Fruit fly (Drosophila melanogaster) whole organism, wandering third instar larva: ENCODE data around the gene CG11247.

Experiments used
- Abd-B ChIP-seq: fragments of >200 bp; optimal IDR thresholded peaks from 2 replicates; lab custom pipeline; 2017; ENCODE audit warnings: missing biosample characterization, missing genetic modification characterization
- CG32264 ChIP-seq: fragments of 200-800 bp; sonication (Bioruptor generic); optimal IDR thresholded peaks from 2 replicates; lab custom pipeline; 2016; ENCODE audit warnings: missing biosample characterization, missing genetic modification characterization
- Dfd ChIP-seq: fragments of >200 bp; optimal IDR thresholded peaks from 2 replicates; lab custom pipeline; 2017; ENCODE audit warnings: missing biosample characterization, missing genetic modification characterization
- GATAd ChIP-seq: sonication (Bioruptor generic); optimal IDR thresholded peaks from 2 replicates; lab custom pipeline; 2016; ENCODE audit warnings: missing biosample characterization, missing genetic modification characterization
- HLH106 ChIP-seq: fragments of 200-800 bp; optimal IDR thresholded peaks from 3 replicates; lab custom pipeline; 2019; ENCODE audit warnings: missing biosample characterization, mild to moderate bottlenecking, missing genetic modification characterization, moderate library complexity
- Jra ChIP-seq: sonication (Bioruptor generic); optimal IDR thresholded peaks from 2 replicates; lab custom pipeline; 2016; ENCODE audit warnings: missing biosample characterization, missing genetic modification characterization
- Myc ChIP-seq: fragments of >200 bp; optimal IDR thresholded peaks from 2 replicates; lab custom pipeline; 2017
- N ChIP-seq: fragments of >200 bp; optimal IDR thresholded peaks from 2 replicates; lab custom pipeline; 2018; ENCODE audit warnings: missing biosample characterization, missing external identifiers, missing genetic modification characterization
- Sp1 ChIP-seq: fragments of 200-800 bp; sonication (Bioruptor generic); optimal IDR thresholded peaks from 3 replicates; lab custom pipeline; 2019; ENCODE audit warnings: missing biosample characterization, mild to moderate bottlenecking, missing genetic modification characterization, moderate library complexity
- br ChIP-seq: fragments of 200-800 bp; sonication (Bioruptor generic); optimal IDR thresholded peaks from 2 replicates; lab custom pipeline; 2016; ENCODE audit warnings: missing biosample characterization, missing genetic modification characterization
- brk ChIP-seq: fragments of 200-800 bp; sonication (Bioruptor generic); optimal IDR thresholded peaks from 2 replicates; lab custom pipeline; 2016; ENCODE audit warnings: missing biosample characterization, mild to moderate bottlenecking, missing genetic modification characterization
- dmrt93B ChIP-seq: fragments of 200-800 bp; sonication (Bioruptor generic); optimal IDR thresholded peaks from 2 replicates; lab custom pipeline; 2018; ENCODE audit warnings: missing biosample characterization, mild to moderate bottlenecking, missing genetic modification characterization
- ey ChIP-seq: fragments of 200-800 bp; sonication (Bioruptor generic); optimal IDR thresholded peaks from 2 replicates; lab custom pipeline; 2016; ENCODE audit warnings: missing biosample characterization, missing genetic modification characterization
- foxo ChIP-seq, 2 experiments: fragments of 200-800 bp; sonication (Bioruptor generic); optimal IDR thresholded peaks; 2 replicates in 1 of 2; 3 replicates in 1 of 2; lab custom pipeline; 2016 to 2017; ENCODE audit warnings: missing biosample characterization in 2 of 2, missing genetic modification characterization in 2 of 2
- fru ChIP-seq: fragments of 200-800 bp; sonication (Bioruptor generic); optimal IDR thresholded peaks from 3 replicates; lab custom pipeline; 2016; ENCODE audit warnings: missing biosample characterization, mild to moderate bottlenecking, missing genetic modification characterization
- h ChIP-seq: fragments of 200-800 bp; sonication (Bioruptor generic); optimal IDR thresholded peaks from 3 replicates; lab custom pipeline; 2016; ENCODE audit warnings: missing biosample characterization, mild to moderate bottlenecking, missing genetic modification characterization
- lola ChIP-seq: fragments of >200 bp; optimal IDR thresholded peaks from 2 replicates; lab custom pipeline; 2017; ENCODE audit warnings: missing biosample characterization, missing genetic modification characterization
- rgr ChIP-seq: fragments of 200-800 bp; sonication (Bioruptor generic); optimal IDR thresholded peaks from 3 replicates; lab custom pipeline; 2016; ENCODE audit warnings: missing biosample characterization, mild to moderate bottlenecking, missing genetic modification characterization
- sage ChIP-seq: fragments of 200-800 bp; sonication (Bioruptor generic); optimal IDR thresholded peaks from 2 replicates; lab custom pipeline; 2016; ENCODE audit warnings: missing biosample characterization, mild to moderate bottlenecking, missing genetic modification characterization
- sv ChIP-seq: fragments of 200-800 bp; sonication (Bioruptor generic); optimal IDR thresholded peaks from 3 replicates; lab custom pipeline; 2016; ENCODE audit warnings: missing biosample characterization, missing genetic modification characterization
- usp ChIP-seq: fragments of >200 bp; optimal IDR thresholded peaks from 2 replicates; lab custom pipeline; 2017; ENCODE audit warnings: missing biosample characterization, missing genetic modification characterization
- woc ChIP-seq: sonication (Bioruptor generic); optimal IDR thresholded peaks from 2 replicates; lab custom pipeline; 2016; ENCODE audit warnings: missing biosample characterization, mild to moderate bottlenecking, missing genetic modification characterization

CG11247 gene

DNA sequence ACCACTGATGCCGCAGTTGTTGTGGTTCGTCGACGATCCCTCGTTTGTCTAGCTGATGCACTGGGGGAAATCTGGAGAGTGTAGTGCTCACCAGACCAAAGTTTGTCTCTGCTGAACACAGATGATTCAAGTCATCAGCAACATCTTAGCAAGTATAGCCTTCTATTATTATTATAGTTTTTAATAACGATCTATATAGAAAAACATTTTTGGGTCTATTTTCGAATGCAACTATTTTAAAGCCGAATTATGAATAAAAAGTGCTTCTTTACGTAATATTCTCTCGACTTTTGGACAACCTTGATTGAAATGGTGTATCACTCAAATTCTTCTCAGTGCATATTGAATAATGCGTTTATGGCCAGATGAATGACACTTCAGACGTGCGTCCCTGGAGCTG lies 42.9 kb downstream of the CG11247 start:
- TF ChIP-seq usp (GFP tag; lab: Kevin White, UChicago) (no peak), N (GFP tag; lab: Kevin White, UChicago) (no peak), Myc (lab: Kevin White, UChicago) (no peak), foxo (GFP tag; optimal IDR thresholded peaks at IDR 0.05; lab: Kevin White, UChicago) (peak in 1 of 2 experiments; percentile 1)

DNA sequence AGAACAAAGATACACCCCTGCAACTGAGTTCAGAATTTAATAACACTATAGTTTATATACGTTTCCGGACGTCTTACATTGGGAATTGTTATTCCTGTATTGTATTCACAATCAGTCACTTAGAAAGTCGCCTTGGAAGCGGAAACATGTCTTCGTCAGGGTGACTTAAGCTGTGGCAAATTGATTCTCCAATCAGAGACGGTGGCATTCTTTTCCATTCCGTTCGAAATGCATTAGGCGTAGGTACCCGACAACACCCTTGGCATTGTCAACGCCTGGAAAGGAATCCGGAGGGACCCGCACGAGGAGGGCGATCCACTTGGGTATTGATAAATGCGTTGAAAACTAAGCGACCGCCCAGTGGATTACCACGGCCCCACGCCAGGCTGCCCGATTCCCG lies 44.7 kb downstream of the CG11247 start, which contains the start of gene Sfp78E:
Gene Sfp78E, minus strand, starts transcription at position 101 of the 400 bp plus-strand sequence.
- no peak for TF ChIP-seq sage
- TF ChIP-seq Sp1: no peak
- TF ChIP-seq rgr (GFP tag; lab: Kevin White, UChicago): no peak
- no peak for TF ChIP-seq brk (GFP tag; lab: Kevin White, UChicago)
- TF ChIP-seq CG32264 (GFP tag; lab: Kevin White, UChicago): no peak
- TF ChIP-seq h (GFP tag; lab: Kevin White, UChicago): no peak
- no peak for TF ChIP-seq Jra (GFP tag; lab: Kevin White, UChicago)
- no peak for TF ChIP-seq lola (GFP tag; lab: Kevin White, UChicago)
- no peak for TF ChIP-seq Abd-B (GFP tag; lab: Kevin White, UChicago)

DNA sequence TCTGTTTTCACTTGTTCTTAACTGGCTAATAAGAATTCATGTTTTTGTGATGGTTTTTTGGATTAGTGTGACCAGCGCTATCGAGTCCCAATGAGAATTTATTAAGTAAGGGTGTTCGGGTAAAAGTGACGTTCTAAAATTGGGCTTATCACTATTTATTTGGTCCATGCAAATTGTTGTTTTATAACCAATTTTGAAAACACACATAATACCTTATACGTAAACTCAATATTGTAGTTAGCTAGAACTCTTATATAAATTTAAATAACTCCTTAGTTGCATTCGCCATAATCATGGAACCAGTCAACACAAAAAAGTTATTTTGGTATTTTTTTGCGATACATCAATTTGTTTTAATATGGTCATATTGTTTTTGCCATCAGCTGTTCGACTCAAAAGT lies 48.9 kb downstream of the CG11247 start, which contains the start of the genes Als2 and CG11248:
Gene Als2, minus strand, starts transcription at position 69 of the 400 bp plus-strand sequence.
Gene CG11248, plus strand, starts transcription at position 364 of the 400 bp plus-strand sequence.
- TF ChIP-seq woc (GFP tag; lab: Kevin White, UChicago): peak; percentile 70
- TF ChIP-seq br (GFP tag; lab: Kevin White, UChicago): peak; percentile 51
- peak; percentile 61 for TF ChIP-seq sv (GFP tag; lab: Kevin White, UChicago)
- peak; percentile 82 for TF ChIP-seq HLH106 (tag; lab: Kevin White, UChicago)
- peak; percentile 70 for TF ChIP-seq ey
- no peak for TF ChIP-seq Myc (lab: Kevin White, UChicago)
- TF ChIP-seq fru (GFP tag; lab: Kevin White, UChicago): peak; percentile 73
- TF ChIP-seq Dfd (GFP tag; lab: Kevin White, UChicago): no peak
- TF ChIP-seq Jra (GFP tag; lab: Kevin White, UChicago): no peak
- TF ChIP-seq foxo (GFP tag; optimal IDR thresholded peaks at IDR 0.05; lab: Kevin White, UChicago): peak in 1 of 2 experiments; percentile 74
- TF ChIP-seq GATAd (GFP tag; lab: Kevin White, UChicago): peak; percentile 35
- peak; percentile 57 for TF ChIP-seq dmrt93B (GFP tag; lab: Kevin White, UChicago)
